Fruit fly (Drosophila melanogaster) Kc167 (cell line): ENCODE data around the gene Vps16B.
A peak's percentile ranks its signal among the peaks of the same experiment; 100 is the strongest.

Experiments used
- Myc ChIP-seq: fragments of >200 bp; optimal IDR thresholded peaks from 2 replicates; lab custom pipeline; 2017; ENCODE audit warnings: missing external identifiers
- Sin3A ChIP-seq: fragments of >200 bp; optimal IDR thresholded peaks from 2 replicates; lab custom pipeline; 2018; ENCODE audit warnings: missing external identifiers
- h ChIP-seq: fragments of >200 bp; optimal IDR thresholded peaks from 3 replicates; lab custom pipeline; 2018; ENCODE audit warnings: missing external identifiers
- insv ChIP-seq: fragments of >200 bp; optimal IDR thresholded peaks from 3 replicates; lab custom pipeline; 2018; ENCODE audit warnings: missing external identifiers
- psq ChIP-seq: fragments of >200 bp; optimal IDR thresholded peaks from 2 replicates; lab custom pipeline; 2017; ENCODE audit warnings: missing external identifiers
- ttk ChIP-seq: sonication (Bioruptor generic); optimal IDR thresholded peaks from 2 replicates; lab custom pipeline; 2017; ENCODE audit warnings: missing external identifiers

Gene Vps16B

DNA sequence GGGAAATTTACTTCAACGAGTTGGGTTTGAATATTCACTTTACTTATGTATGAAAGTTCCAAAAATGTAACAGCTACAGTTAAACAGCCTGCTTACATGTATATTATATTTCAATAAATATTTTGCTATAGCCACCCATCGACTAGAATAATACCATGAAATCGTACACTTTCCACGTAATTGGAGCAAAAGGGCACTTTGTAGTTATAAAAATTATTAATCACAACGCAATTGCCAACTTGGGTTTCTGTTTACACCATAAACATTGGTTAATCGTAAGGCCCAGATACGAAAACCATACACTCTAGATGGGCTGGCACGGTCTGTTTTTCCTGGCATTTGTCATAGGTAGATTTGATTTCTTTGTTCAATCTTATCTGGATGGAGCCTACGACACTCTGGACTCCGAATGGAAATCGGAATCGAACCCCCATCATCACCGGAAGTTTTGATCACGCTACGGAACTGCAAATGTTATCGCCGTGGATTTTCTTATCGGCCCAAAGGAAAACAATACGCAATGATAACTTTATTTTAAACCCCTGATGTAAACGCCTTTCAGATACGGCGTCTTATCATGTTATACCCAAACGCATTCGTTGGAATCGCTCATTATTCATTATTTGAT lies 35.7 kb downstream of the Vps16B start, which contains the start of gene fig:
fig (minus strand) TSS at position 51 of the 628 bp plus-strand sequence.
- TF ChIP-seq psq (no peak), ttk (lab: Kevin White, UChicago) (no peak), Myc (lab: Kevin White, UChicago) (no peak), Sin3A (no peak), insv (no peak), h (lab: Kevin White, UChicago) (no peak)

DNA sequence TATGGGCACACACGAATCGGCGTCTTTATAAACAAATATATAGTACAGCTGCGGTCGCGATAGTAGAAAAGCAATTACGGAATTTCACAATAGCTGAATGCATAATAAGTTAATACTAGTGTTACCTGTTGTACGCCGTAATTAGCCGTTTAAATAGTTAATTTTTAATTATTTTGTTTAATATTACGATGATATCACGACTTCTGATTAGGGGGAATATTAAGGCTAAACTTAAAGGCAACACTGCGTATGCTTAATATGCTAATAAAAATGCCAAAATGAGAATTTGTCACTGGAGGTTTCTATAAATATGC lies 37.3 kb downstream of the Vps16B start:
- no peak for TF ChIP-seq Myc (lab: Kevin White, UChicago)
- no peak for TF ChIP-seq insv
- no peak for TF ChIP-seq h (lab: Kevin White, UChicago)
- TF ChIP-seq ttk (lab: Kevin White, UChicago), result no peak
- no peak for TF ChIP-seq Sin3A
- no peak for TF ChIP-seq psq

DNA sequence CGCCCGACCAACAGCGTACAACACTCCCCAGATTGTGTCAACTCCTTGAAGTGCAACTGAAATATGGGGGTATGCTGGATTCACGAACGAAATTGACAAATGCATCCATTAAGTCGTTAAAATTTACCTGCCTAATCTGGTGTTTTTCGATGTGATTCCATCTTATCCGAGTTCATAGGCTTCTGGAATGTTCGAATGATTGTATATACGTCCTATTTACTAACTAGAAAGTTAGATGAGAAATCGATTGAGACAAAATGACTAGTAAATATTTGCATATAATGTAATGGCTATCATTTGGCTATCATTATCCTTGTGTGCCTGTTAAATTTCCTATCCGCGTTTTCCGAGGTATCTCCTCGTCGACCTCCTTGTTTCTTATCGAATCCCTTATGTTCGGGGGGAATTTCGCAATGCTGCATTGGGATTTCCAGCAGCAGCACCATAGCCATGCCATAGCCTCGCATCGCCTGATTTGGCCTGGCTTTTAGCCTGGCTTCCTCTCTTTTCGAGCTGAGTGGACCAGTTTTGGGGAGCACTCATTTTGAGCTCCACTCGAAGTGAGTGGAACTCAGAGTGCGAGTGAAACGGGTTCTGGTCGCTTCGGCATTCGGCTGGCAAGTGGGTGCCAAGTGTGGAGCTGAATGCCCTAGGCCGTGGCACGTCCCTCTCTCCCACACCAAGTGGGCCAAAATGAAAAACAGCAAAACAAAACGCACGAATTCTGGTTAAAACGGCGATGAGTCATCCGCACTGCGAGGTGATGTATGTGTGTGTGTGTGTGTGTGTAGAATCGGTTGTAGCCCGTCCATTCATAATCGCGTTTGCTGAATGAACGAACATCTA lies 37.9 kb downstream of the Vps16B start:
- TF ChIP-seq insv, result no peak
- no peak for TF ChIP-seq psq
- no peak for TF ChIP-seq h (lab: Kevin White, UChicago)
- no peak for TF ChIP-seq Sin3A
- TF ChIP-seq ttk (lab: Kevin White, UChicago), result no peak
- TF ChIP-seq Myc (lab: Kevin White, UChicago), result no peak

DNA sequence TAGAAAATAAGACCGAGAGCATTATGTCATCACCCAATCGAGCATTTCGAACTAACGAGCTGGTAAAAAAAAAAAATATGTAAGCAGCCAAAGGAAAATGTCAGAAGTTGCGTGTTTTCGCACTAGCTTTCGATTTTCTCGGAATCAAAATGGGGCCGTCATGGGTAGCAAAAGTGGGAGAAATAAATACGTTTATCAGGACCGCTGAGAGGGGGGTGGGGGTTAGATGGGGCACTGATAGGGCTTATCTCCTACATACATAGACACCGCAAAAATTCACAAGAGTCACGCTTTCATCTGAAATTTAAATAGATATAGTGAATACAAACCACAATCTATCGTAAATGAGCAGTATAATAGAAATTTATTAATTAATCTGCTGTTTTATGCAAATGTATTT lies 39.0 kb downstream of the Vps16B start:
- no peak for TF ChIP-seq Sin3A
- no peak for TF ChIP-seq Myc (lab: Kevin White, UChicago)
- no peak for TF ChIP-seq psq
- TF ChIP-seq insv, result no peak
- TF ChIP-seq h (lab: Kevin White, UChicago), result no peak
- no peak for TF ChIP-seq ttk (lab: Kevin White, UChicago)

DNA sequence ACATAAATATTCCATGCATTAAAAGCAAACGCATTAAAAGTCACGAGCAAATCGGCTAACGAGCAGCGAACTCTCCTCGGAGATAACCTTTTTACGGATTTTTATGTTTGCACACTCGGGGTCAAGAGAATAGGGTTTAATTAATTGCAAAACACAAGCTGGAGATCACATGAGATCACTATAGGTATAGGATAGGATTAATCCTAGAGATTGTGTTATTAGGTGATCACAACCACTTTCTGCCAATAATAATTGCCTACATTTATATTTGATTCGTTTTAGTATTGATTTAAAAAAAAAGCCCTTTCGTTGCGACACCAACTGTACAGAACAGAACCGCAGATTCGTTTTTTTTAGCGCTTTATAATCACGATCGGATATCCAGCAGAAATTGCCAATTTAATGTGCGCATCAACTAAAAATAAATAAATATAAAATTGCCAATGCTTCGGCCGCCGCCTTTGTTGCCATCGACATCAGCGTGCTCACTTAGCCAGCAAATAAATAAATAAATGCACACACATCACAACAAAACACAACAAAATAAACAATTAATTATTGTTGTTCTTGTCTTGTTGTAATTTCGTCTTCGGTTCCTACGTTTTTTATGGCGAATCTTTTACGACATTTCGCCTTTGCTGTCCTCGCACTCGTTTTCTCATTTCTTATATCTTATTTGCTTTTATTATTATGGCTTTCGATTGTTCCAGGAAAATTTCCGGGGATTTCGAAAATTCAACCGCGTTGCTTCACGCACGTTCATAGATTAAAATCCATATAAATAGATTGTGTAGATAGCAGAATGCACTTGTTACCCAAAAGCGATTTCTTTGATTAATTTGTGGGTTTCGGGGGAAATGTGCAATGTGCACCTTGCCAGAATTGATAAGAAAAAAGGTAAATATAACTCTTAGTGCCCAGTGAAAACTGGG lies 40.2 kb downstream of the Vps16B start:
- no peak for TF ChIP-seq h (lab: Kevin White, UChicago)
- TF ChIP-seq psq, result no peak
- TF ChIP-seq insv, result no peak
- TF ChIP-seq ttk (lab: Kevin White, UChicago), result no peak
- TF ChIP-seq Myc (lab: Kevin White, UChicago), result no peak

DNA sequence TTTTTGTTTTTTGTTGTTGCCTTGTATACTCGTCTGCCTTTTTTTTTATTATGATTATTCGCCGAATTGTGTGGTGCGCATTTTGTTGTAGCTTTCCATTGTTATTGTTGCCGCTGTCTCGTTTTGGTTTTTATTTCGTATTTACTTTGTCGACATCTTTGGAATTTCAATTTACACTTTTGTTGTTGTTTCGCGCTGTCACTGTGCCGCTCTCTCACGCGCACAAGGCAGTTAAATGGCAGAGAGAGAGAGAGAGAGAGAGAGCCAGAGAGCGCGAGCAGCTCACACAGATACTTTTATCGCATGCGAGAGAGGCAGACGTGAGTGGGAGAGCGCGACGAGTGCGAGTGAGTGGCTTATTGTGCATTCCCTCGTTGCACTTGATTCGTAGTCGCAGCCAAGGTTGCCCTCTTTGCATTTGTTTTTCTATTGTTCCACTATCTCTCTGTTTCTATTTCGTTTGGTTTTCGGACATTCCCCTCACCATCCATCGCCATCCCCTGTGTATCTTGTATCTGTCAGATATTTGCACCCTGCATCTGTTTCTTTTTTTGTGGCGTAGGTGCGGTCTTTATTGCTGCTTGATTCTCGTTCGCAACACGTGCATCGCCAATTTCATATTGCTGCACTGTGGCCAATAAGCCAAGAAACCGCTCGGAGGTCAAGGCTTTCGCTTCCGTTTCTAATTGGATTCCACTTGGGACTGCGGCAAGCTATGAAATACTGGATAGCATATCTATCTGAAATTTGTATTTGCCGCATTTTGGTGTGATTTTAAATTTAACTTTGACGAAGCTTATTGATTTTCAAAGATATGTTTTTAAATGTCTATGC lies 41.7 kb downstream of the Vps16B start:
- TF ChIP-seq Sin3A, result no peak
- no peak for TF ChIP-seq ttk (lab: Kevin White, UChicago)
- TF ChIP-seq insv, result no peak
- TF ChIP-seq Myc (lab: Kevin White, UChicago), result no peak
- no peak for TF ChIP-seq h (lab: Kevin White, UChicago)
- TF ChIP-seq psq, result no peak

DNA sequence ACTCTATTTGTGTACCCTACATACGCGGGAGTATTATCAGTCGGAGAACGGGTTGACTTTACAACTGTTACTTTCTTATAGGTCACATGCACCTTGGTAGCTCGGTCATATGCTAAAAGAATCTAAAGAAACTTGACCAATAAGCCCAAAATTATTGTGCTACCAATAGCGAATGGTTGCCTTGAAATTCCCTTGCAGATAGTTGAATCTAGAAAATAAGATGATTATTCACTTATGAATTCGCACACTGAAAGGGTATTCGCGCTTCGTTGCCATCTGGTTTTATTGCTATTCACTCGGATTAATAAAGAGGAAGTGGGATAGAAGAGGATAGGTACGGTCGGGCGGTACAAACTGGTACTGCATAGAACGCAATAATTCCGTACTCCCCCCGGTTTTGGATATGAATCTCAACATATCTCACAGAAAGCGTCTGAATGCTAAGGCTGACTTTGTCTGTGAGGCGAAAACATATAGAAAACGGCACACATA lies 42.4 kb downstream of the Vps16B start:
- TF ChIP-seq psq (peak; percentile 61), Sin3A (no peak)

DNA sequence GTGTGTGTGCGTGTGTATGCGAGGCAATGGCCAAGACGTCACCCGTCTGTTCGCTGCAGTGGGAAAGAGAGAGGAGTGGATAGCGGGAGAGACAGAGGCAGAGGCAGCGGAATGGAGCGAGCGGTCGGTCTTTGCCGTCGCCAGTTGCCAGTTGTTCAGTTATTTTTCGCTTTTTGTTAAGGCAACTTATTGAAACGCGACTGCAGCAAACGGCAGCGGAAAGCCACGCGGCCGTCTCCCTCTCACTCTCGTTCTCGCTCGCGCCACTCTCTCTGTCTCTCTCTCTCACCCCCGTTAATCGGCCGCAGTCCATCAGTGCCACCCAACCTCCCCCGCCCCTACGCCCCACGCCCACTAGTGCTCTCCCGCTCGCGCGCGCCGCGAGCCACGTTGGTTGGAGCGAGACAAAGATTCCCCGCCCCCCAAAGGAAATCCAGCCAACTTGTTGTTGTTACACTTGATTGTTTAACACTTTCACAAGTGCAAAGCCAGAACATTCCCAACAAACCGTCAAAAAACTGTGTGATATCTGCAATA lies 43.4 kb downstream of the Vps16B start:
- TF ChIP-seq Sin3A, result no peak
- TF ChIP-seq h (lab: Kevin White, UChicago), result no peak
- TF ChIP-seq ttk (lab: Kevin White, UChicago), result no peak
- TF ChIP-seq insv, result no peak
- no peak for TF ChIP-seq Myc (lab: Kevin White, UChicago)
- no peak for TF ChIP-seq psq

DNA sequence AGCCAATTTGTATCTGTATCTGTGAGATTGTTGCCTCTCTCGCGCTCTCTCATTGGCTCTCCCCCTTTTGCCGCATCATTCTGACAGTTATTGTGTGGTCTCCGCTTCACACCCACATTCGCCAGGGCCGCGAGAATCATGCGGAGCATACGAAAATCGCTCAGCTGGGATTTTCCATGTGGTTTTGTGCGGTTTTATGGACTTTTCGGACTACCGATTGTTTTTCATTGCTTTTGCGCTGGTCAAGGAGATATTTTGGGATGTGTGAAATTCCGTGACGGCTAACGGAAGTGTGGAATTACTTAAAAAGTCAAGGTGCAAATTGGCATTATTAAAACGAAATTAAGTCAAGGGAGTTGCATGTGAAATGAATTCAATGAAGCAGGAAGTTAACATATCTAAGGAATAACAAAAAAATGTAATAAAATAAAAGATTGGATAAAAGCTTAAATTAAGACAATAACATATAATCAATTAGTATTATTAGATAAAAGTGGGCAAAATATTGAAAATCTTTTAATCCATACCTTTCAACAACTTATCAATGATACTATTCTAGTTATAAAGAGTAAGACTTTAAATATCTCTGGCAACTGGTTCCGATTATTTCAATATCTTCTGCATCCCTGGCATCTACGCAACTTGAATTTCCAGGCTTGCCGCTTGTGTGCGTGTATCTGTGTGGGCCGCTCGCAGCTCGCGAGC lies 44.0 kb downstream of the Vps16B start:
- TF ChIP-seq Myc (lab: Kevin White, UChicago) (no peak), insv (no peak), ttk (lab: Kevin White, UChicago) (no peak), h (lab: Kevin White, UChicago) (no peak), psq (peak; percentile 99)

DNA sequence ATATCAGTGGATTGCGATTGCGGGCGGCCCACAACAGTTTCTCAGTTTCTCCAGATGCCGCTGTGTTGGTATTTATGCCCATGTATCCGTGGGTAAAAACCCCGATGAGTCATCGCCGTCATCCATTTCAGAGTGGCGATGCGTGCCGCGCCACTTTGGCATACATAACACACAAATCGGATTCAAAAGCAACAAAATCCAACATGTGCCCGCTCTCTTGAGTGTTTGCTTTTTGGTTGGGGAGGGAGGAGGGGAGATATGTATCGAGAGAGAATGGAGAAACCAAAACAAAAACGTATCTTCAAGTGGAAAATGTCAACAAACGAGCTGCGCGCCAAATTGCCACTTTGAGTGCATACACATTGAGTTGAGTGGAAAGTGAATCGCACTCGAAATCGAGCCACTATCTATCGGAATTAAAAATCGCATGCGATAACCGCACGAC lies 44.6 kb downstream of the Vps16B start:
- TF ChIP-seq Sin3A, result no peak
- TF ChIP-seq ttk (lab: Kevin White, UChicago), result no peak
- no peak for TF ChIP-seq h (lab: Kevin White, UChicago)
- TF ChIP-seq insv, result no peak
- no peak for TF ChIP-seq Myc (lab: Kevin White, UChicago)
- TF ChIP-seq psq, result no peak

DNA sequence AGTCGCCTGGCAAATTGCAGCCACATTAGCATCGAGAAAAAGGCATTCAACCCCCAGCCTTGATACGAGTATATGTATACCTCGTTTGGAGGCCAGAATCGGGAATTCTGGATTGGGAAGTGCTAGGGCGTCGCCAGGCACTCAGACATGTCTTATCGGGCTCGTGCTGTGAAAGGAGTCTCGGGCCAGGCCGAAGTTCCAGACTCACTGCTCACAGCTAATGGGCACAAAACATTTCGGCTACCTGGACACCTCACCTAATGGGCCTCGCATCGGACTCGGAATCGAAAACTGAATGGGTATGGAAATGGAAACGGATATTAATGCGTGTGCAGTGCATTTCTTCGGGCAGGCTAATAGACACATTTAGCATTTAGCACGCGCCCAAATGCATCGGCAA lies 45.3 kb downstream of the Vps16B start:
- TF ChIP-seq Sin3A (no peak), h (lab: Kevin White, UChicago) (no peak), insv (no peak), psq (no peak), Myc (lab: Kevin White, UChicago) (no peak), ttk (lab: Kevin White, UChicago) (no peak)
